Fruit fly (Drosophila melanogaster): ENCODE data around the gene Bace.

DNA sequence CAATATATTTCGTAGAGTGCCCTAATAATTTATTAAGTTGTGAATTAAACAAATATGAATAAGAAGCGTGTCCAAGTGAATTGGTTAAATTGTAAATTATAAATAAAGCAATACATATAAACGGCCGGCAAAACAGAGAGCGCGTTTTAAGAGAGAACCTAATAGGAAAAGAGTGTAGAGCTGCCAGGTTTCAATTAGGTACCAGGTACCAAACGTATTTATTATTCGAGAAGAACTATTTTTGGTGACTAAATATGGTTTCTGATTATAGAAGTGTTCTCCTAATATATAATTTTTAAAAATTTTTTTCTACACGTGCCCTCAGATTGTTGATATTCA lies 46.1 kb upstream of the Bace start:
- TF ChIP-seq CG8478 (optimal IDR thresholded peaks at IDR 0.05) = no peak
- TF ChIP-seq CTCF (optimal IDR thresholded peaks at IDR 0.05) = no peak
